Fruit fly (Drosophila melanogaster): Measurements from ENCODE around the gene CG33181.

DNA sequence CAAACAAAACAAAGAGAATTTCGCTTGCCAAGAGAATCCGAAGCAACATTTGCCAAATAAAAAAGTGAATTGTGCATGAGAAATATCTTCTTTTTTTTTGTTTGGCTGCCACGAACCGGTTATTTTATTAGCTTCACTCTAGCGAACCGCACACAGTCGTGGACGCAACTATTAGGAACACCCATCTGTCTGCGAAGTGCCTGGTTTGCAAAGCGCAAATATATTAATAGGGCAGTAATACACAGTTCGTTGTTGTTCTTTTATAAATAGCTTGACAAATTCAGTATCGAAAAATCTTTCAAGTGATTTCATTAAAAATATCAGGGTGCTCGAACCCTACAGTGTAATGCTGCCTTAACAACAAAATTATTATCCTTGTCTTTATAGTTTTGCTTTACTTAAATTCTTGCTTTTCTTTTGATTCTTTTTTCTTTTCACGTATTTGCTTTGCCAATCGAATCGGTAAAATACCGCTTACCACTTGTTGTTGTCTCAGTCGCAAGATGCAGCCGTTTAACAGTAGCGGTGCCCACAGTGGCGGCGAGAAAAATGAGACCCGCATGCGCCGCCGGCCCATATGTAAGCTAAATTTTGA lies 2.4 kb downstream of the CG33181 start:
- TF ChIP-seq psq (optimal IDR thresholded peaks at IDR 0.05), result no peak
- no peak for TF ChIP-seq CG8478 (optimal IDR thresholded peaks at IDR 0.05)
- no peak for TF ChIP-seq usp (GFP tag; optimal IDR thresholded peaks at IDR 0.05)
- no peak for TF ChIP-seq Dll (optimal IDR thresholded peaks at IDR 0.05)
